Worm (Caenorhabditis elegans): ENCODE results near the gene nhr-114.

DNA sequence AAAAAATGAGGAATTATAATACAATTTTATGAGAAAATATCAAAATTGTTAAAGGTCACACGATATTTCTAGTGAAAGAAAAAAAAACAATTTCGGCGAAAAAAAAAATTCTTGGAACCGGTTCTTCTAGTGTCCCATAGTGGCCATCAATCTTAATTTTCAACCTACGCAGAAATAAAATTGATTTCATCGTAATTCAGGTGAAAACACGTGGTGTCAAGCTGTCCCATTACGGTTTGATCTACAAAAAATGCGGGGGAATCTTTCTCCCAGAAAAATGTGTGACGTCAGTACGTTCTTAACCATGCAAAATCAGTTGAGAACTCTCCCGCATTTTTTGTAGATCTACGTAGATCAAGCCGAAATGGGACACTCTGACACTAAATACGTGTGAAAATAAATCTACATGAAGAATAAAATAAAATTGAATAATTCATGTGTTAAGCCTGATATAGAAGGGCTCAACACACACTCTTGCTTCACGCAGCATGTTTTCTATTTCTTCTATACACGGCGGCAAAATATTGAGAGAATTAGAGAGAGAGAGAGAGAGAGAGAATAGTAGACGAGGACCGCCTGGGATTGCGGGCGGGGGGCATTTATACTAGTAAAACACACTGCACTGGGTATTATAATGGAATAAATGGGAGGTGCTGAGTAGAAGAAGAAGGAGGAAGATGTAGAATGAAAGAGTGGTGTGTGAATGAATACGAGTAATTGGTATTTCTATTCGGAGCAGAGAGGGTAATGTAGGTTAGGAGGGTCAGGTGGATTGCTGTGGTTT, 5.9 kb downstream of the nhr-114 start:
- TF ChIP-seq ama-1 (optimal IDR thresholded peaks at IDR 0.05) (no peak), B0310.2 (tag; optimal IDR thresholded peaks at IDR 0.05) (no peak), hmg-4 (GFP tag; optimal IDR thresholded peaks at IDR 0.05) (no peak), F13C5.2 (tag; optimal IDR thresholded peaks at IDR 0.05) (no peak), scrt-1 (GFP tag; IDR thresholded peaks at IDR 0.05) (no peak), ceh-13 (GFP tag; optimal IDR thresholded peaks at IDR 0.05) (no peak), flt-1 (GFP tag; IDR thresholded peaks at IDR 0.05) (no peak), sea-1 (GFP tag; conservative IDR thresholded peaks at IDR 0.05) (no peak), tra-4 (tag; optimal IDR thresholded peaks at IDR 0.05) (no peak), tbx-11 (GFP tag; IDR thresholded peaks at IDR 0.05) (no peak), ets-7 (tag; optimal IDR thresholded peaks at IDR 0.05) (no peak), aly-1 (tag; optimal IDR thresholded peaks at IDR 0.05) (no peak), tbx-37 (GFP tag; conservative IDR thresholded peaks at IDR 0.05) (no peak), hmbx-1 (tag; optimal IDR thresholded peaks at IDR 0.05) (no peak)
